Worm (Caenorhabditis elegans): ENCODE results near the gene R12B2.6.

ce11 chrIII:5813501-5813900 lies 20.5 kb downstream of the R12B2.6 start:
- no peak for TF ChIP-seq fkh-10 (GFP tag; optimal IDR thresholded peaks at IDR 0.05)
- TF ChIP-seq duxl-1 (tag; optimal IDR thresholded peaks at IDR 0.05; ENCODE audit: poor library complexity) = no peak
- TF ChIP-seq ceh-82 (tag; optimal IDR thresholded peaks at IDR 0.05) = no peak
- TF ChIP-seq unc-62 (GFP tag; optimal IDR thresholded peaks at IDR 0.05 in 1 of 2) = peak in 1 of 2 experiments; percentile 22
- no peak for TF ChIP-seq unc-62 (tag; optimal IDR thresholded peaks at IDR 0.05)
- no peak for TF ChIP-seq daf-12 (tag; optimal IDR thresholded peaks at IDR 0.05)
- no peak for TF ChIP-seq lin-39 (tag; optimal IDR thresholded peaks at IDR 0.05)
- TF ChIP-seq sdz-12 (GFP tag; optimal IDR thresholded peaks at IDR 0.05) = no peak
- no peak for TF ChIP-seq ama-1 (optimal IDR thresholded peaks at IDR 0.05)
- no peak for TF ChIP-seq nhr-76 (tag; optimal IDR thresholded peaks at IDR 0.05)
- no peak for TF ChIP-seq lsy-2 (tag; optimal IDR thresholded peaks at IDR 0.05)
- peak; percentile 92 for TF ChIP-seq dmd-6 (GFP tag; IDR thresholded peaks at IDR 0.05)
- no peak for TF ChIP-seq aly-2 (tag; optimal IDR thresholded peaks at IDR 0.05)
